Worm (Caenorhabditis elegans): ENCODE data around the gene nhr-70.

nhr-70 gene

ce11 chrV:18579684-18580083 lies 36.7 kb upstream of the nhr-70 start, which contains the start of gene Y51A2D.13:
Gene Y51A2D.13, minus strand, starts transcription at chrV:18579784.
- no peak for TF ChIP-seq pha-4 (tag; optimal IDR thresholded peaks at IDR 0.05)
- no peak for TF ChIP-seq K02D7.2 (tag; optimal IDR thresholded peaks at IDR 0.05)
- no peak for TF ChIP-seq ama-1 (optimal IDR thresholded peaks at IDR 0.05)
- TF ChIP-seq gmeb-2 (tag; optimal IDR thresholded peaks at IDR 0.05), result no peak

DNA sequence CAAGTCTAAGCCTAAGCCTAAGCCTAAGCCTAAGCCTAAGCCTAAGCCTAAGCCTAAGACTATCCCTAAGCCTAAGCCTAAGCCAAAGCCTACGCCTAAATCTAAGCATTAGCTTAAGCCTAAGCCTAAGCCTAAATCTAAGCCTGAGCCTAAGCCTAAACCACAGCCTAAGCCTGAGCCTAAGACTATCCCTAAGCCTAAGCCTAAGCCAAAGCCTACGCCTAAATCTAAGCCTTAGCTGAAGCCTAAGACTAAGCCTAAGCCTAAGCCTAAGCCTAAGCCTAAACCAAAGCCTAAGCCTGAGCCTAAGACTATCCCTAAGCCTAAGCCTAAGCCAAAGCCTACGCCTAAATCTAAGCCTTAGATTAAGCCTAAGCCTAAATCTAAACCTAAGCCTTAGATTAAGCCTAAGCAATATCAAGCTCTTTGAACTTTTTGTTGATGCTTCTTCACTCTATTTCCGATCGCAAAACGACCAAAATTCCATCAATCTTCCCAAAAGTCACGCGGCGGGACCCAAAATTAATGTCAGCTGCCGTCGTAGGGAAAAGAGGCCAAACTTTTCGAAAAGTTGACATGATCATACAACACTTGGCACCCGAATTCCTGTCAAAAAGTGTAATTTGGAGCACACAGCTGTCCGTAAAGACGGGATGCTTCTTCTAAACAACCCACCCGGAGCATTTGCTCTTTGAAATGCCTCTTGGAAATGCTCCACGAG lies 34.8 kb upstream of the nhr-70 start:
- TF ChIP-seq unc-3 (GFP tag; conservative IDR thresholded peaks at IDR 0.05) (no peak), unc-3 (tag; optimal IDR thresholded peaks at IDR 0.05) (no peak), zip-5 (tag; optimal IDR thresholded peaks at IDR 0.05) (no peak), eyg-1 (tag; optimal IDR thresholded peaks at IDR 0.05) (no peak), ceh-31 (tag; optimal IDR thresholded peaks at IDR 0.05) (no peak), ceh-18 (tag; optimal IDR thresholded peaks at IDR 0.05) (peak; percentile 67), ref-2 (tag; optimal IDR thresholded peaks at IDR 0.05) (no peak), unc-55 (GFP tag; optimal IDR thresholded peaks at IDR 0.05) (peak; percentile 97), hlh-30 (tag; optimal IDR thresholded peaks at IDR 0.05; ENCODE audit: insufficient read depth) (peak; percentile 11), tbx-2 (tag; optimal IDR thresholded peaks at IDR 0.05) (peak; percentile 15), lim-6 (tag; optimal IDR thresholded peaks at IDR 0.05) (no peak), nhr-232 (tag; optimal IDR thresholded peaks at IDR 0.05) (no peak), ceh-22 (tag; optimal IDR thresholded peaks at IDR 0.05) (no peak), rnt-1 (tag; optimal IDR thresholded peaks at IDR 0.05) (peak; percentile 38), Y22D7AL.16 (tag; optimal IDR thresholded peaks at IDR 0.05) (no peak), ceh-45 (GFP tag; IDR thresholded peaks at IDR 0.05) (no peak), dve-1 (tag; optimal IDR thresholded peaks at IDR 0.05) (peak; percentile 83)

DNA sequence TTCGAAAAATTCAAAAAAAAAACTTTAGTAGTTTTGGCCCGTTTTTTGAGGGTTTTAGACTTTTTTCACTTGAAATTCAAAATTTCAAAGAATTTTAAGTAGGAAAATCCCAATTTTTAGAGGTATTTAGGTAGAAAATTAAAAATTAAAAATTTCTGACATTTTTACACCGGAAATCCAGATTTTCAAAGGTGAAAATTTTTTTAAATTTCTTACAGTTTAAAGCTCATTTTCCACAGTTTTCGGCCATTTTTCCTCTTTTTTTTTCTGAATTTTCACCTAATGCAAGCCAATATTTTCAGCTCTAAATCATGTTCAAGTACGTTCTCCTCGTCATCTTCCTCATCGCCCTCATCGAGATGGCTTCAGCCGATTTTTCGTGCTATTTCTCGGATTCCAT lies 34.0 kb upstream of the nhr-70 start, which contains the start of gene txt-14:
Gene txt-14 (plus strand): TSS at position 301 of the 400 bp plus-strand sequence.
- no peak for TF ChIP-seq ceh-24 (tag; optimal IDR thresholded peaks at IDR 0.05)

ce11 chrV:18585102-18585501 lies 31.3 kb upstream of the nhr-70 start:
- no peak for TF ChIP-seq ceh-6 (GFP tag; optimal IDR thresholded peaks at IDR 0.05)
- no peak for TF ChIP-seq K02D7.2 (tag; optimal IDR thresholded peaks at IDR 0.05)
- TF ChIP-seq fkh-6 (tag; optimal IDR thresholded peaks at IDR 0.05), result no peak
- TF ChIP-seq ceh-45 (GFP tag; IDR thresholded peaks at IDR 0.05), result no peak
- no peak for TF ChIP-seq che-1 (tag; optimal IDR thresholded peaks at IDR 0.05)
- TF ChIP-seq ceh-48 (tag; optimal IDR thresholded peaks at IDR 0.05), result no peak
- TF ChIP-seq fkh-10 (GFP tag; optimal IDR thresholded peaks at IDR 0.05), result no peak
- no peak for TF ChIP-seq ahr-1 (tag; optimal IDR thresholded peaks at IDR 0.05)
- no peak for TF ChIP-seq hlh-13 (GFP tag; optimal IDR thresholded peaks at IDR 0.05)
- no peak for TF ChIP-seq ref-2 (tag; optimal IDR thresholded peaks at IDR 0.05)
- no peak for TF ChIP-seq ets-4 (tag; optimal IDR thresholded peaks at IDR 0.05)
- TF ChIP-seq hlh-8 (tag; optimal IDR thresholded peaks at IDR 0.05), result no peak
- TF ChIP-seq ceh-2 (tag; optimal IDR thresholded peaks at IDR 0.05), result no peak
- TF ChIP-seq F13H6.1 (tag; optimal IDR thresholded peaks at IDR 0.05), result no peak

- TF ChIP-seq ceh-45 (GFP tag; IDR thresholded peaks at IDR 0.05) (no peak), ceh-30 (tag; optimal IDR thresholded peaks at IDR 0.05) (no peak), pha-2 (tag; optimal IDR thresholded peaks at IDR 0.05) (no peak), ceh-6 (GFP tag; optimal IDR thresholded peaks at IDR 0.05) (no peak), hlh-6 (tag; optimal IDR thresholded peaks at IDR 0.05) (no peak)
These were observed 29.4 kb upstream of the nhr-70 start for ce11 chrV:18586954-18587353.

Data from whole organism, late embryonic.